Worm (Caenorhabditis elegans): ENCODE measurements around the gene F37C4.6.

DNA sequence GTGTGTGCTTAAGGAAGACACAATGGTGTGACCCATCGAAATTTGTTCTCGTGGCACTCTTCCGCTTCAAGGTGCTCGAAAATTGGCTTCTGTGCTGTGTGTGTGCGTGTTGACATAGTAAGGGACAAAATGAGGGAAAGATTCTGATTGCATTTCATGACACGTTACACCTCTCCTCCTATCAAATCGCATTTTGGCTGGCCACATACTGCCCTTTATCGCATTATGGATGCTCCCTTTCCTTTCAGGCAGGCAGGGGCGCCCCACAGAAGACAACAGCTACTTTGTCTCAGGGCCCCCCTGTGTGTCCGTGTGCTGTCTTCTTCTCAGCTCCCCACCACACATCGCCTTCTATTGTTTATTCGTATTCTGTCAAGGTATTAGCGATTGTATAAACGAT lies 30.6 kb downstream of the F37C4.6 start:
- TF ChIP-seq pqm-1 (tag; optimal IDR thresholded peaks at IDR 0.05) (no peak), hlh-8 (tag; optimal IDR thresholded peaks at IDR 0.05) (no peak), mec-3 (tag; optimal IDR thresholded peaks at IDR 0.05; ENCODE audit: borderline replicate concordance) (no peak), dve-1 (tag; optimal IDR thresholded peaks at IDR 0.05) (no peak), pat-9 (tag; optimal IDR thresholded peaks at IDR 0.05) (no peak), che-1 (tag; optimal IDR thresholded peaks at IDR 0.05) (no peak)
